Fruit fly (Drosophila melanogaster) S2 (cell line): ENCODE results near the gene CG8326.
A peak's percentile ranks its signal among the peaks of the same experiment; 100 is the strongest.

ENCODE experiments used
- CG8478 ChIP-seq: fragments of >200 bp; optimal IDR thresholded peaks from 2 replicates; lab custom pipeline; 2018
- CTCF ChIP-seq, 2 experiments: fragments of >200 bp; optimal IDR thresholded peaks; 2 replicates each; lab custom pipeline; 2018

Gene CG8326

dm6 chrX:17629317-17629716 lies at the start of gene CG8326:
Gene CG8326 (minus strand): TSS chrX:17629492.
- no peak for TF ChIP-seq CTCF (optimal IDR thresholded peaks at IDR 0.05; lab: Kevin White, UChicago)
- no peak for TF ChIP-seq CG8478 (lab: Kevin White, UChicago)

- no peak for TF ChIP-seq CTCF (optimal IDR thresholded peaks at IDR 0.05; lab: Kevin White, UChicago)
- no peak for TF ChIP-seq CG8478 (lab: Kevin White, UChicago)
These were observed 48.8 kb upstream of the CG8326 start for dm6 chrX:17677953-17678668.

- no peak for TF ChIP-seq CG8478 (lab: Kevin White, UChicago)
- no peak for TF ChIP-seq CTCF (optimal IDR thresholded peaks at IDR 0.05; lab: Kevin White, UChicago)
These were observed 42.5 kb upstream of the CG8326 start, which contains the start of gene CG12990 for dm6 chrX:17671788-17672187. Gene CG12990 (minus strand): TSS chrX:17671888.

dm6 chrX:17659119-17659452 lies 29.8 kb upstream of the CG8326 start:
- TF ChIP-seq CTCF (optimal IDR thresholded peaks at IDR 0.05; lab: Kevin White, UChicago) (no peak), CG8478 (lab: Kevin White, UChicago) (no peak)

- TF ChIP-seq CG8478 (lab: Kevin White, UChicago) (no peak), CTCF (optimal IDR thresholded peaks at IDR 0.05; lab: Kevin White, UChicago) (peak in 1 of 2 experiments; percentile 5)
These were observed 29.2 kb upstream of the CG8326 start for dm6 chrX:17658207-17659118.

DNA sequence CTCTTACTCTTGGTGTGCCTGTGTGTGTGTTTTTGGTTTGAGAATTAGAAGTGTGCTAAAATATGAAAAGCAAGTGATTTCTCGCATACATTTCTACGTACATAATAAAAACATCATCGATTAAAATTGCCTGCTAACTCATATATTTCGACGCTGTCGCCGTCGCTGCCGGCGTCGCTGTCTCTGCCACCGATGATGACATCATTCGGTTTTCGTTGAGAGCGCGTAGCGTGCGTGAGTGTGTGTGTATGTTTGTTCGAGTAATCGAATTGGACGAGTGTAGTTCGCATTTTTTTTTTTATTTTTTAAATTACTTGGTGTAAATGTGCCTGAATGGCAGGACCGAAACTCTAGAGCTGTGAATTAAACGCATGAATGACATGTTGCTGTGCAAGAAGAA lies 28.4 kb upstream of the CG8326 start:
- TF ChIP-seq CTCF (optimal IDR thresholded peaks at IDR 0.05; lab: Kevin White, UChicago) (no peak), CG8478 (lab: Kevin White, UChicago) (no peak)

dm6 chrX:17657050-17657696 lies 27.9 kb upstream of the CG8326 start, which contains the start of gene beta-Spec:
Gene beta-Spec (plus strand): TSS chrX:17657372.
- TF ChIP-seq CTCF (optimal IDR thresholded peaks at IDR 0.05; lab: Kevin White, UChicago) (no peak), CG8478 (lab: Kevin White, UChicago) (no peak)

dm6 chrX:17656501-17656900 lies 27.2 kb upstream of the CG8326 start, which contains the start of gene IntS2:
Gene IntS2 (minus strand): TSS chrX:17656818.
- no peak for TF ChIP-seq CTCF (optimal IDR thresholded peaks at IDR 0.05; lab: Kevin White, UChicago)
- TF ChIP-seq CG8478 (lab: Kevin White, UChicago) = no peak

DNA sequence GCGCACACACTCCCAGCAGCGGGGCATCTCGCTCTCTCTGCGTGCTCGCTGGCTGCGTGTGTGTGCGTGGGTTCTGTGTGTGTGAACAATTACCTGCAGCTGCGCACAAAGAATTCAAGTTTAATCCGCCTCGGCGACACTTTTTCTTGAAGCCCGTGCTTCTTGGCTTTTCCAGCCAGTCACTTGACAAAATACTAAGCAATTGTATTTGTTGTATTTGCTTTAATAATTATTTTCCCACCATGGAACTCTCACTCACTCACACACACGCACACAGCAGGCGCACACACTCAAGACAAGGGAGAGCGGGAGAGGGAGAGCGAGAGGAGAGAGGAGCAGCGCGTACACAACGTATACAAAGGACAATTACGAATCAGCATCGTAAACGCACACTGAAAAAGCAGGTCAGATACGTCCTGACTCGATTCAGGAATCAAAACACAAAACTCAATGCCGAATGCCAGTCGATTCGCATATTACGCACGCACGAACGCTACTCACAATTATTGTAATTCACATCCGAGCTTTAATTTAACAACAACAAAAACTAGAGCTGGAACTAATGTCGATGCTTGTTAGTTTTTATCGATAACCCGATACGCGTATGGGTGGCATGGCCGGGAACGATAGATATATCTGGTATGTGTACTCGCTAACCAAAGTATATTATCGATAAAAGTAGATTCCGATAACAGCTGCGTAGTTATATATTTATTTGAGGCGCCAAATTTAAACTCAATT lies 22.9 kb upstream of the CG8326 start, which contains the start of gene RhoGAPp190:
TSS of gene RhoGAPp190 (minus strand) at position 565 of the 741 bp plus-strand sequence.
- TF ChIP-seq CG8478 (lab: Kevin White, UChicago) (no peak), CTCF (optimal IDR thresholded peaks at IDR 0.05; lab: Kevin White, UChicago) (peak in 1 of 2 experiments; percentile 10)

DNA sequence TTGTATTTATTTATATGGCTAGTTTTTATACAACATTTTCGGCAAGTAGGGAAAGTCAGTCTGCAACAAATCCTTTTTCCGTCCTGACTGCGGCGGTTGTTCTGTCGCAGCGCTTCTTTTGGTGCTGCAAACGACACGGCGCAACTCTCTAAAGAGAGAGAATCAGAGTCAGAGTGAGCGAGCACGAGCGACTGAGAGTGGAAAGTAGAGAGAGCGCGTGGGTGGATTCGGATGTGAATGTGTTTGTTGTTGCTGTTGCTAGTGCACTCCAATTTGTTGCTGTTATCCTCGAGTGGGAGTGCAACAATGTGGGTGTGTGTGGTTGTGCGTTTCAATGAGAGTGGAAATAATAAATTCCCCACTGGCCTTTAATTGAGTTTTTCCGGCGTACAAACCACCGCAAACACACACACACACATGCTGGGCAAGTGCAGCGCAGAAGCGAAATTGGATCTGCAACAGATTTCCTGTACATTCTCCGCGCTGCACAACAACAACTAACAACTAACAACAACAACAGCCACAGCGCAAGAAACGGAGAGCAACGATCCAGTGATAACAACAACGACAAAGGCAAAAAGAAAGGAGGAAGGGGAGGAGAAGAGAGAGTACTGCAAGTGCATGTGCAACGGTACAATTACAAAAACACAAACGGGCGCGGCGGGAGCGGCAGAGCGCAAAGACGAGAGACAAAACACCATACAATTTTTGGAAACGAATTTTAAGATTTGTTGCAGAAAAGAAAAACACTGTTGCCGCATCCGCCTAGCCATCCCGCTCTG lies 22.1 kb upstream of the CG8326 start:
- TF ChIP-seq CG8478 (lab: Kevin White, UChicago) (no peak), CTCF (optimal IDR thresholded peaks at IDR 0.05; lab: Kevin White, UChicago) (no peak)

DNA sequence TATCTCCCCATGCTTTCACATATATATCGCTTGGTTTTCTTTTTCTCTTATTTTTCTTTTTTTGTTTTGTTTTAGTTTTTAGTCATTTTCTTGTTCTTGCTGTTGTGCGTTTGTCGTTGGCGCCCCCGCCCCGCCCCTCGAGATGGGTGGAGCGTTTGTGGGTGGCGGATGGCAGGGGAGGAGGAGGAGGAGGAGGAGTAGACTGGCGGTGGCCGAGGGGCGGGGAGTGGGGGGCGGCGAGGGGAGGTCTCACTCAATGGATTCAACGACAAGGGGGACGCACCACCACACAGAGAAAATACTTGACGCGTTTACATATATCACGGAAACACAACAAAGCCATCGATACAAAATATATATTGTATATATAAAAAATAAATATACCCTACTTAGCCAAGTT lies 11.5 kb upstream of the CG8326 start:
- no peak for TF ChIP-seq CTCF (optimal IDR thresholded peaks at IDR 0.05; lab: Kevin White, UChicago)
- TF ChIP-seq CG8478 (lab: Kevin White, UChicago) = no peak

dm6 chrX:17636001-17636400 lies 6.7 kb upstream of the CG8326 start, which contains the start of the genes CG8289 and CG5800:
Gene CG8289 (minus strand): TSS chrX:17636044.
Gene CG5800 (plus strand): TSS chrX:17636281.
- TF ChIP-seq CTCF (optimal IDR thresholded peaks at IDR 0.05; lab: Kevin White, UChicago) (no peak), CG8478 (lab: Kevin White, UChicago) (no peak)
